Worm (Caenorhabditis elegans) whole organism, midembryonic: Measurements from ENCODE around the gene C18B12.4.

Experiments used
- T22C8.4 ChIP-seq: fragments of 200-800 bp; sonication (Bioruptor generic); IDR thresholded peaks from 2 replicates; pipeline ENCODE4 v1.3.6; 2022; ENCODE audit warnings: missing genetic modification characterization, missing compliant biosample characterization
- cog-1 ChIP-seq: sonication (generic microtip); optimal IDR thresholded peaks from 2 replicates; lab custom pipeline; 2016; ENCODE audit warnings: missing genetic modification characterization, missing compliant biosample characterization
- flt-1 ChIP-seq: fragments of 200-800 bp; sonication (Bioruptor generic); IDR thresholded peaks from 2 replicates; pipeline ENCODE4 v1.3.6; 2022; ENCODE audit warnings: missing genetic modification characterization, missing compliant biosample characterization
- klf-2 ChIP-seq: fragments of 200-800 bp; sonication (Bioruptor generic); conservative IDR thresholded peaks from 2 replicates; pipeline ENCODE4 v1.3.6; 2022; ENCODE audit warnings: missing genetic modification reagents, missing genetic modification characterization, missing compliant biosample characterization
- med-1 ChIP-seq: sonication (generic microtip); optimal IDR thresholded peaks from 2 replicates; lab custom pipeline; 2017; ENCODE audit warnings: missing genetic modification characterization, mild to moderate bottlenecking, missing compliant biosample characterization, antibody characterized with exemption, missing genetic modification reagents; ENCODE audit not compliant: insufficient read depth
- ref-1 ChIP-seq: fragments of 200-800 bp; sonication (Bioruptor generic); conservative IDR thresholded peaks from 2 replicates; pipeline ENCODE4 v1.3.6; 2022; ENCODE audit warnings: missing genetic modification reagents, missing genetic modification characterization, missing compliant biosample characterization
- tab-1 ChIP-seq: fragments of 200-800 bp; sonication (Bioruptor generic); IDR thresholded peaks from 2 replicates; pipeline ENCODE4 v1.3.6; 2022; ENCODE audit warnings: missing genetic modification characterization, missing compliant biosample characterization
- ztf-23 ChIP-seq: fragments of 200-800 bp; sonication (Bioruptor generic); IDR thresholded peaks from 2 replicates; pipeline ENCODE4 v1.3.6; 2022; ENCODE audit warnings: missing genetic modification reagents, missing genetic modification characterization, missing compliant biosample characterization
- ztf-29 ChIP-seq: fragments of 200-800 bp; sonication (Bioruptor generic); IDR thresholded peaks from 2 replicates; pipeline ENCODE4 v1.3.6; 2022; ENCODE audit warnings: missing genetic modification reagents, missing genetic modification characterization, missing compliant biosample characterization

Gene C18B12.4

ce11 chrX:15040552-15041080, at the start of gene C18B12.4:
Gene C18B12.4 (minus strand): TSS chrX:15040602.
- TF ChIP-seq cog-1 (tag; lab: Kevin White, UChicago): peak; percentile 90
- TF ChIP-seq T22C8.4: no peak
- peak; percentile 50; the same call in 1 of the 2 replicates for TF ChIP-seq tab-1 (GFP tag; lab: Robert Waterston, UW)
- no peak for TF ChIP-seq ref-1
- no peak for TF ChIP-seq klf-2 (GFP tag; lab: Robert Waterston, UW)
- no peak; the same call in 1 of the 2 replicates for TF ChIP-seq ztf-23 (GFP tag; lab: Robert Waterston, UW)
- no peak for TF ChIP-seq med-1 (GFP tag; lab: Kevin White, UChicago)
- peak; percentile 80 for TF ChIP-seq flt-1
- 0 out of 2 replicates have a peak, but pooled peaks have one; percentile 50 for TF ChIP-seq ztf-29

ce11 chrX:15089123-15089522, 48.7 kb upstream of the C18B12.4 start, which contains the start of gene flr-4:
Gene flr-4 (plus strand): TSS chrX:15089397.
- no peak for TF ChIP-seq T22C8.4
- no peak for TF ChIP-seq cog-1 (tag; lab: Kevin White, UChicago)
- no peak for TF ChIP-seq ztf-23 (GFP tag; lab: Robert Waterston, UW)
- TF ChIP-seq flt-1: no peak
- no peak for TF ChIP-seq ref-1
- no peak for TF ChIP-seq med-1 (GFP tag; lab: Kevin White, UChicago)

ce11 chrX:15087752-15088151, 47.4 kb upstream of the C18B12.4 start:
- TF ChIP-seq ref-1: no peak
- no peak for TF ChIP-seq tab-1 (GFP tag; lab: Robert Waterston, UW)
- TF ChIP-seq med-1 (GFP tag; lab: Kevin White, UChicago): no peak
- no peak for TF ChIP-seq ztf-29
- TF ChIP-seq T22C8.4: no peak
- no peak for TF ChIP-seq cog-1 (tag; lab: Kevin White, UChicago)
- no peak for TF ChIP-seq ztf-23 (GFP tag; lab: Robert Waterston, UW)
- no peak for TF ChIP-seq klf-2 (GFP tag; lab: Robert Waterston, UW)
- TF ChIP-seq flt-1: no peak

- no peak for TF ChIP-seq tab-1 (GFP tag; lab: Robert Waterston, UW)
- no peak for TF ChIP-seq med-1 (GFP tag; lab: Kevin White, UChicago)
- TF ChIP-seq T22C8.4: no peak
- no peak for TF ChIP-seq klf-2 (GFP tag; lab: Robert Waterston, UW)
- TF ChIP-seq ref-1: no peak
- TF ChIP-seq flt-1: no peak
- TF ChIP-seq ztf-23 (GFP tag; lab: Robert Waterston, UW): no peak
- no peak for TF ChIP-seq cog-1 (tag; lab: Kevin White, UChicago)
- TF ChIP-seq ztf-29: no peak
Observed at ce11 chrX:15084395-15084794, 44.0 kb upstream of the C18B12.4 start, which contains the start of gene F09B12.5. Gene F09B12.5 (plus strand): TSS chrX:15084695.

- no peak for TF ChIP-seq ref-1
- TF ChIP-seq tab-1 (GFP tag; lab: Robert Waterston, UW): no peak
- no peak for TF ChIP-seq cog-1 (tag; lab: Kevin White, UChicago)
- no peak for TF ChIP-seq T22C8.4
- TF ChIP-seq ztf-29: no peak
- no peak for TF ChIP-seq med-1 (GFP tag; lab: Kevin White, UChicago)
- no peak for TF ChIP-seq ztf-23 (GFP tag; lab: Robert Waterston, UW)
- TF ChIP-seq klf-2 (GFP tag; lab: Robert Waterston, UW): no peak
- no peak for TF ChIP-seq flt-1
Observed at ce11 chrX:15083795-15084194, 43.4 kb upstream of the C18B12.4 start, which contains the start of gene H40L08.1. Gene H40L08.1 (minus strand): TSS chrX:15084086.

- TF ChIP-seq ztf-23 (GFP tag; lab: Robert Waterston, UW) (no peak), cog-1 (tag; lab: Kevin White, UChicago) (no peak), tab-1 (GFP tag; lab: Robert Waterston, UW) (no peak), med-1 (GFP tag; lab: Kevin White, UChicago) (no peak), ztf-29 (no peak)
Observed at ce11 chrX:15081486-15081885, 41.1 kb upstream of the C18B12.4 start.

- no peak for TF ChIP-seq flt-1
- no peak for TF ChIP-seq ref-1
- TF ChIP-seq tab-1 (GFP tag; lab: Robert Waterston, UW): no peak
Observed at ce11 chrX:15079406-15079805, 39.0 kb upstream of the C18B12.4 start.

- TF ChIP-seq ztf-23 (GFP tag; lab: Robert Waterston, UW): no peak
- no peak for TF ChIP-seq T22C8.4
- no peak for TF ChIP-seq klf-2 (GFP tag; lab: Robert Waterston, UW)
- no peak for TF ChIP-seq ztf-29
- no peak for TF ChIP-seq cog-1 (tag; lab: Kevin White, UChicago)
- TF ChIP-seq tab-1 (GFP tag; lab: Robert Waterston, UW): no peak
- no peak for TF ChIP-seq flt-1
- no peak for TF ChIP-seq med-1 (GFP tag; lab: Kevin White, UChicago)
- no peak for TF ChIP-seq ref-1
Observed at ce11 chrX:15078276-15078675, 37.9 kb upstream of the C18B12.4 start.

ce11 chrX:15077597-15078261, 37.3 kb upstream of the C18B12.4 start, which contains the start of the genes H40L08.8, H40L08.2 and H40L08.7:
Gene H40L08.8 (minus strand): TSS chrX:15077633.
Gene H40L08.2 (minus strand): TSS chrX:15077744.
Gene H40L08.7 (minus strand): TSS chrX:15077744.
- TF ChIP-seq T22C8.4 (no peak), cog-1 (tag; lab: Kevin White, UChicago) (no peak), ztf-29 (no peak), tab-1 (GFP tag; lab: Robert Waterston, UW) (no peak), flt-1 (no peak), ztf-23 (GFP tag; lab: Robert Waterston, UW) (no peak), ref-1 (no peak), klf-2 (GFP tag; lab: Robert Waterston, UW) (no peak), med-1 (GFP tag; lab: Kevin White, UChicago) (no peak)

- TF ChIP-seq ztf-23 (GFP tag; lab: Robert Waterston, UW) (no peak), T22C8.4 (no peak), cog-1 (tag; lab: Kevin White, UChicago) (no peak), ref-1 (no peak), klf-2 (GFP tag; lab: Robert Waterston, UW) (no peak), med-1 (GFP tag; lab: Kevin White, UChicago) (no peak), tab-1 (GFP tag; lab: Robert Waterston, UW) (no peak), ztf-29 (no peak), flt-1 (no peak)
Observed at ce11 chrX:15076909-15077308, 36.5 kb upstream of the C18B12.4 start.
